Worm (Caenorhabditis elegans) whole organism, L3 larva: ENCODE data around the gene ula-1.

ENCODE experiments used
- jun-1 ChIP-seq: fragments of 150-350 bp; optimal IDR thresholded peaks from 2 replicates; lab custom pipeline; 2014; ENCODE audit warnings: missing biosample characterization, missing genetic modification reagents, missing genetic modification characterization
- nhr-11 ChIP-seq: fragments of 150-350 bp; optimal IDR thresholded peaks from 2 replicates; lab custom pipeline; 2014; ENCODE audit warnings: missing biosample characterization, missing genetic modification characterization
- nhr-25 ChIP-seq: sonication (generic microtip); optimal IDR thresholded peaks from 2 replicates; lab custom pipeline; 2017; ENCODE audit warnings: missing biosample characterization, missing genetic modification characterization
- tbx-2 ChIP-seq: sonication (generic microtip); optimal IDR thresholded peaks from 2 replicates; lab custom pipeline; 2016; ENCODE audit warnings: mild to moderate bottlenecking, missing genetic modification characterization, missing compliant biosample characterization

DNA sequence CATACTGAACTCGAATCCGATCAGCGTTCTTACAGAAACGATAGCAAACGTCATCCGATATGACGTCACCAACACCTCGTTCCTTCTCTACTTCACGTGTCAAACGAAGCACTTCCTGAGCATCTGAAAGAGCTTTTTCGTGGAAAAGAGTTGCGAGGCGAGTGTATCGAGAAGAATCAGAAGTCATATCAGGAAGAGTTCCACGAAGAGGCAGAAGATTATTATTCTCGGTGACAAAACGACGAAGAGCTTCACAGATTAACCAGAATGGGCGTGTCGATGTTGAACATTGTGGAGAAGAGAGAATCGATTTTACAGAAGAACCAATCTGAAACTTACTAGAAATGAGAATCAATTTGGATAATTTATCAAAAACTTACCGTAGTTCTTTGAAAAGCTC, 1.2 kb downstream of the ula-1 start:
- no peak for TF ChIP-seq jun-1 (tag; lab: Kevin White, UChicago)
- TF ChIP-seq nhr-11 (tag; lab: Kevin White, UChicago), result no peak
- no peak for TF ChIP-seq tbx-2 (tag; lab: Kevin White, UChicago)
- no peak for TF ChIP-seq nhr-25 (tag; lab: Kevin White, UChicago)
